Fruit fly (Drosophila melanogaster) Kc167 (cell line): ENCODE data around the gene Grd.

Source experiments
- Myc ChIP-seq: fragments of >200 bp; optimal IDR thresholded peaks from 2 replicates; lab custom pipeline; 2017; ENCODE audit warnings: missing external identifiers
- h ChIP-seq: fragments of >200 bp; optimal IDR thresholded peaks from 3 replicates; lab custom pipeline; 2018; ENCODE audit warnings: missing external identifiers
- insv ChIP-seq: fragments of >200 bp; optimal IDR thresholded peaks from 3 replicates; lab custom pipeline; 2018; ENCODE audit warnings: missing external identifiers
- psq ChIP-seq: fragments of >200 bp; optimal IDR thresholded peaks from 2 replicates; lab custom pipeline; 2017; ENCODE audit warnings: missing external identifiers

dm6 chr3L:17886545-17886944 is 63.4 kb downstream of the Grd start, which contains the start of gene CG16775:
- TF ChIP-seq psq (lab: Kevin White, UChicago) (no peak), h (lab: Kevin White, UChicago) (no peak), insv (no peak), Myc (lab: Kevin White, UChicago) (no peak)
